Worm (Caenorhabditis elegans) whole organism, late embryonic: ENCODE data around the gene T28A11.25.

Experiments used
- F13H6.1 ChIP-seq: sonication (generic microtip); optimal IDR thresholded peaks from 2 replicates; lab custom pipeline; 2016; ENCODE audit warnings: missing genetic modification characterization, missing compliant biosample characterization
- ama-1 ChIP-seq: fragments of 150-350 bp; optimal IDR thresholded peaks from 2 replicates; lab custom pipeline; 2014
- dmd-4 ChIP-seq: sonication (generic microtip); optimal IDR thresholded peaks from 2 replicates; lab custom pipeline; 2016; ENCODE audit warnings: borderline replicate concordance, missing genetic modification characterization, missing compliant biosample characterization
- ets-4 ChIP-seq: sonication (generic microtip); optimal IDR thresholded peaks from 2 replicates; lab custom pipeline; 2016; ENCODE audit warnings: missing genetic modification characterization, missing compliant biosample characterization
- fkh-10 ChIP-seq: fragments of 150-350 bp; optimal IDR thresholded peaks from 2 replicates; lab custom pipeline; 2014; ENCODE audit warnings: missing biosample characterization, missing genetic modification reagents, missing genetic modification characterization
- hlh-30 ChIP-seq: sonication (generic microtip); optimal IDR thresholded peaks from 2 replicates; lab custom pipeline; 2017; ENCODE audit warnings: antibody characterized with exemption, missing genetic modification characterization, missing compliant biosample characterization; ENCODE audit not compliant: insufficient read depth
- nhr-11 ChIP-seq: fragments of 150-350 bp; optimal IDR thresholded peaks from 2 replicates; lab custom pipeline; 2014; ENCODE audit warnings: missing biosample characterization, missing genetic modification characterization
- ttx-3 ChIP-seq: sonication (generic microtip); optimal IDR thresholded peaks from 2 replicates; lab custom pipeline; 2016; ENCODE audit warnings: missing genetic modification reagents, missing genetic modification characterization, missing compliant biosample characterization
- unc-42 ChIP-seq: sonication (generic microtip); optimal IDR thresholded peaks from 2 replicates; lab custom pipeline; 2016; ENCODE audit warnings: missing genotype, missing genetic modification characterization, missing compliant biosample characterization

- no peak for TF ChIP-seq ama-1 (lab: Kevin White, UChicago)
- TF ChIP-seq fkh-10 (GFP tag; lab: Kevin White, UChicago): no peak
- TF ChIP-seq nhr-11: no peak
- TF ChIP-seq ttx-3 (tag; lab: Kevin White, UChicago): no peak
- TF ChIP-seq hlh-30 (tag; lab: Kevin White, UChicago): no peak
- no peak for TF ChIP-seq unc-42 (tag; lab: Kevin White, UChicago)
- TF ChIP-seq dmd-4 (tag; lab: Kevin White, UChicago): no peak
- no peak for TF ChIP-seq F13H6.1 (tag; lab: Kevin White, UChicago)
- no peak for TF ChIP-seq ets-4 (tag; lab: Kevin White, UChicago)
Observed at ce11 chrV:3234887-3235286, 46.7 kb upstream of the T28A11.25 start, which contains the start of gene K08D9.6.
